Fruit fly (Drosophila melanogaster): ENCODE data around the gene Brr2.
A peak's percentile ranks its signal among the peaks of the same experiment; 100 is the strongest.

Gene Brr2

dm6 chr3L:16011319-16012210, 43.9 kb upstream of the Brr2 start, which contains the start of gene mib1 (continued):
- TF ChIP-seq lab (GFP tag; optimal IDR thresholded peaks at IDR 0.05), result peak; percentile 59
- no peak for TF ChIP-seq CG8281 (tag; optimal IDR thresholded peaks at IDR 0.05)
- TF ChIP-seq pros (GFP tag; optimal IDR thresholded peaks at IDR 0.05), result peak; percentile 46
- peak; percentile 62; the same call in 1 of the 2 replicates for TF ChIP-seq slbo (GFP tag; IDR thresholded peaks at IDR 0.05)
- no peak for TF ChIP-seq Hey (tag; optimal IDR thresholded peaks at IDR 0.05)
- no peak for TF ChIP-seq Hr78 (GFP tag; optimal IDR thresholded peaks at IDR 0.05)
- peak; percentile 93 for TF ChIP-seq CG6791 (GFP tag; IDR thresholded peaks at IDR 0.05; ENCODE audit: partially characterized antibody)
- TF ChIP-seq NK7.1 (GFP tag; optimal IDR thresholded peaks at IDR 0.05), result no peak
- no peak for TF ChIP-seq CG12219 (GFP tag; optimal IDR thresholded peaks at IDR 0.05)
- TF ChIP-seq CG10654 (GFP tag; optimal IDR thresholded peaks at IDR 0.05), result no peak
- TF ChIP-seq bcd (GFP tag; optimal IDR thresholded peaks at IDR 0.05), result peak; percentile 52
- TF ChIP-seq GATAe (GFP tag; conservative IDR thresholded peaks at IDR 0.05), result no peak
- peak; percentile 40 for TF ChIP-seq kni (GFP tag; optimal IDR thresholded peaks at IDR 0.05)
- TF ChIP-seq CG4617 (GFP tag; optimal IDR thresholded peaks at IDR 0.05; ENCODE audit: borderline replicate concordance), result peak; percentile 75
- TF ChIP-seq H15 (GFP tag; IDR thresholded peaks at IDR 0.05), result 0 out of 3 replicates have a peak, but pooled peaks have one; percentile 8
- TF ChIP-seq CG18764 (GFP tag; optimal IDR thresholded peaks at IDR 0.05), result no peak
- TF ChIP-seq Dek (tag; optimal IDR thresholded peaks at IDR 0.05), result peak; percentile 62
- no peak for TF ChIP-seq gsb (GFP tag; IDR thresholded peaks at IDR 0.05)
- TF ChIP-seq Bteb2 (GFP tag; optimal IDR thresholded peaks at IDR 0.05), result no peak
- no peak for TF ChIP-seq CG1832 (GFP tag; optimal IDR thresholded peaks at IDR 0.05)
- no peak for TF ChIP-seq BtbVII (GFP tag; optimal IDR thresholded peaks at IDR 0.05)
- TF ChIP-seq gcm2 (GFP tag; optimal IDR thresholded peaks at IDR 0.05), result no peak
- TF ChIP-seq CG11695 (GFP tag; IDR thresholded peaks at IDR 0.05), result no peak; the same call in 2 of the 3 replicates
- TF ChIP-seq cas (GFP tag; IDR thresholded peaks at IDR 0.05), result no peak
- no peak for TF ChIP-seq Lim3 (GFP tag; IDR thresholded peaks at IDR 0.05)
- TF ChIP-seq gem (tag; optimal IDR thresholded peaks at IDR 0.05), result peak; percentile 24
- TF ChIP-seq sim (GFP tag; IDR thresholded peaks at IDR 0.05), result no peak
- TF ChIP-seq CG12155 (GFP tag; optimal IDR thresholded peaks at IDR 0.05), result no peak
- peak; percentile 29 for TF ChIP-seq CG34376 (GFP tag; optimal IDR thresholded peaks at IDR 0.05)
- TF ChIP-seq Mrtf (GFP tag; IDR thresholded peaks at IDR 0.05), result no peak
- TF ChIP-seq CG15073 (GFP tag; optimal IDR thresholded peaks at IDR 0.05), result no peak
- TF ChIP-seq jigr1 (GFP tag; IDR thresholded peaks at IDR 0.05), result no peak
- TF ChIP-seq lilli (GFP tag; optimal IDR thresholded peaks at IDR 0.05), result no peak
- peak; percentile 97 for TF ChIP-seq gfzf (GFP tag; optimal IDR thresholded peaks at IDR 0.05)
- TF ChIP-seq Sry-β (GFP tag; optimal IDR thresholded peaks at IDR 0.05), result peak; percentile 58
- peak; percentile 82 for TF ChIP-seq vnd (GFP tag; IDR thresholded peaks at IDR 0.05; ENCODE audit: partially characterized antibody)
- TF ChIP-seq Xbp1 (GFP tag; optimal IDR thresholded peaks at IDR 0.05), result peak; percentile 21
- TF ChIP-seq Sox100B (GFP tag; optimal IDR thresholded peaks at IDR 0.05), result no peak
- no peak for TF ChIP-seq CG15479 (GFP tag; optimal IDR thresholded peaks at IDR 0.05)
- no peak for TF ChIP-seq CG1647 (GFP tag; optimal IDR thresholded peaks at IDR 0.05)
- TF ChIP-seq ro (GFP tag; IDR thresholded peaks at IDR 0.05), result no peak
- TF ChIP-seq CG11085 (GFP tag; IDR thresholded peaks at IDR 0.05), result no peak
- no peak for TF ChIP-seq maf-S (GFP tag; optimal IDR thresholded peaks at IDR 0.05)
- TF ChIP-seq CG17385 (GFP tag; optimal IDR thresholded peaks at IDR 0.05), result peak; percentile 6
- TF ChIP-seq insv (GFP tag; optimal IDR thresholded peaks at IDR 0.05), result peak in 1 of 2 experiments; percentile 19
- peak; percentile 81 for TF ChIP-seq Scr (GFP tag; IDR thresholded peaks at IDR 0.05; ENCODE audit: partially characterized antibody)
- peak; percentile 65 for TF ChIP-seq CG9437 (GFP tag; optimal IDR thresholded peaks at IDR 0.05)
- TF ChIP-seq CG32767 (GFP tag; IDR thresholded peaks at IDR 0.05), result 0 out of 2 replicates have a peak, but pooled peaks have one; percentile 20
